Worm (Caenorhabditis elegans) whole organism, young adult: ENCODE measurements around the gene dhps-1.
A peak's percentile ranks its signal among the peaks of the same experiment; 100 is the strongest.

ENCODE experiments used
- B0019.2 ChIP-seq: fragments of 200-800 bp; sonication (Bioruptor generic); conservative IDR thresholded peaks from 2 replicates; pipeline ENCODE4 v1.3.6; 2022; ENCODE audit warnings: missing genetic modification reagents, missing genetic modification characterization, missing compliant biosample characterization
- B0261.1 ChIP-seq: sonication (generic microtip); optimal IDR thresholded peaks from 2 replicates; lab custom pipeline; 2016; ENCODE audit warnings: mild to moderate bottlenecking, missing genetic modification characterization, moderate library complexity, missing compliant biosample characterization
- B0336.3 ChIP-seq: fragments of 200-800 bp; sonication (Bioruptor generic); IDR thresholded peaks from 2 replicates; pipeline ENCODE4 v1.3.6; 2022; ENCODE audit warnings: missing genetic modification characterization, missing compliant biosample characterization
- C17E4.6 ChIP-seq: fragments of 200-800 bp; sonication (Bioruptor generic); IDR thresholded peaks from 2 replicates; pipeline ENCODE4 v1.3.6; 2022; ENCODE audit warnings: missing genetic modification reagents, missing genetic modification characterization, missing compliant biosample characterization
- F57A8.1 ChIP-seq: fragments of 200-800 bp; sonication (Bioruptor generic); optimal IDR thresholded peaks from 2 replicates; lab custom pipeline; 2018; ENCODE audit warnings: mild to moderate bottlenecking, missing genetic modification characterization, moderate library complexity, missing compliant biosample characterization
- F57C9.4 ChIP-seq: sonication (generic microtip); optimal IDR thresholded peaks from 2 replicates; lab custom pipeline; 2017; ENCODE audit warnings: mild to moderate bottlenecking, missing genetic modification characterization, missing compliant biosample characterization
- K11D2.4 ChIP-seq: fragments of 200-800 bp; sonication (Bioruptor generic); IDR thresholded peaks from 2 replicates; pipeline ENCODE4 v1.3.6; 2022; ENCODE audit warnings: missing genetic modification reagents, missing genetic modification characterization, missing compliant biosample characterization
- Y56A3A.18 ChIP-seq: fragments of 200-800 bp; sonication (Bioruptor generic); IDR thresholded peaks from 2 replicates; pipeline ENCODE4 v1.3.6; 2022; ENCODE audit warnings: missing genetic modification reagents, missing genetic modification characterization, missing compliant biosample characterization
- Y95B8A.8 ChIP-seq: fragments of 200-800 bp; sonication (Bioruptor generic); IDR thresholded peaks from 2 replicates; pipeline ENCODE4 v1.3.6; 2022; ENCODE audit warnings: missing genetic modification reagents, missing genetic modification characterization, missing compliant biosample characterization
- aptf-2 ChIP-seq: fragments of 200-800 bp; sonication (Bioruptor generic); conservative IDR thresholded peaks from 2 replicates; pipeline ENCODE4 v1.3.6; 2022; ENCODE audit warnings: missing genetic modification reagents, missing genetic modification characterization, missing compliant biosample characterization
- athp-1 ChIP-seq: sonication (generic microtip); optimal IDR thresholded peaks from 2 replicates; lab custom pipeline; 2017; ENCODE audit warnings: mild to moderate bottlenecking, missing genetic modification characterization, missing compliant biosample characterization
- attf-5 ChIP-seq: fragments of 200-800 bp; sonication (Bioruptor generic); optimal IDR thresholded peaks from 2 replicates; lab custom pipeline; 2018; ENCODE audit warnings: mild to moderate bottlenecking, missing genetic modification characterization, missing compliant biosample characterization
- bed-2 ChIP-seq: fragments of 200-800 bp; sonication (Bioruptor generic); IDR thresholded peaks from 2 replicates; pipeline ENCODE4 v1.3.6; 2022; ENCODE audit warnings: missing genetic modification reagents, missing genetic modification characterization, missing compliant biosample characterization
- ccch-3 ChIP-seq: fragments of 200-800 bp; sonication (Bioruptor generic); optimal IDR thresholded peaks from 2 replicates; lab custom pipeline; 2018; ENCODE audit warnings: mild to moderate bottlenecking, missing genetic modification characterization, missing compliant biosample characterization
- cebp-1 ChIP-seq, 2 experiments: fragments of 200-800 bp in 1 of 2; sonication (Bioruptor generic) in 1 of 2; sonication (generic microtip) in 1 of 2; IDR thresholded peaks in 1 of 2; optimal IDR thresholded peaks in 1 of 2; 2 replicates each; pipeline versions ENCODE4 v1.3.6 to Lab custom; 2017 to 2022; ENCODE audit warnings: missing compliant biosample characterization in 2 of 2, missing genetic modification characterization in 2 of 2, mild to moderate bottlenecking in 1 of 2, missing genetic modification reagents in 1 of 2, moderate library complexity in 1 of 2
- cebp-2 ChIP-seq: fragments of 200-800 bp; sonication (Bioruptor generic); IDR thresholded peaks from 2 replicates; pipeline ENCODE4 v1.3.6; 2022; ENCODE audit warnings: missing genetic modification characterization, missing compliant biosample characterization
- ceh-27 ChIP-seq: fragments of 200-800 bp; sonication (Bioruptor generic); optimal IDR thresholded peaks from 2 replicates; lab custom pipeline; 2018; ENCODE audit warnings: mild to moderate bottlenecking, missing genetic modification characterization, moderate library complexity, missing compliant biosample characterization
- dox-1 ChIP-seq: fragments of 200-800 bp; sonication (Bioruptor generic); IDR thresholded peaks from 2 replicates; pipeline ENCODE4 v1.3.6; 2022; ENCODE audit warnings: missing genetic modification reagents, missing genetic modification characterization, missing compliant biosample characterization
- dpl-1 ChIP-seq: fragments of 150-350 bp; optimal IDR thresholded peaks from 2 replicates; lab custom pipeline; 2014; ENCODE audit warnings: missing biosample characterization, missing genetic modification reagents, missing genetic modification characterization
- hmg-1.2 ChIP-seq: fragments of 200-800 bp; sonication (Bioruptor generic); IDR thresholded peaks from 2 replicates; pipeline ENCODE4 v1.3.6; 2022; ENCODE audit warnings: missing genetic modification reagents, missing genetic modification characterization, missing compliant biosample characterization
- hsf-1 ChIP-seq: fragments of 200-800 bp; sonication (Bioruptor generic); IDR thresholded peaks from 2 replicates; pipeline ENCODE4 v1.3.6; 2022; ENCODE audit warnings: missing genetic modification reagents, missing genetic modification characterization, missing compliant biosample characterization
- lin-26 ChIP-seq: fragments of 200-800 bp; sonication (Bioruptor generic); IDR thresholded peaks from 2 replicates; pipeline ENCODE4 v1.3.6; 2022; ENCODE audit warnings: missing genetic modification reagents, missing genetic modification characterization, missing compliant biosample characterization
- lir-1 ChIP-seq: fragments of 200-800 bp; sonication (Bioruptor generic); conservative IDR thresholded peaks from 2 replicates; pipeline ENCODE4 v1.3.6; 2022; ENCODE audit warnings: missing genetic modification reagents, missing genetic modification characterization, missing compliant biosample characterization
- lsl-1 ChIP-seq: fragments of 200-800 bp; sonication (Bioruptor generic); optimal IDR thresholded peaks from 2 replicates; lab custom pipeline; 2018; ENCODE audit warnings: mild to moderate bottlenecking, missing genetic modification characterization, moderate library complexity, missing compliant biosample characterization
- madf-3 ChIP-seq: fragments of 200-800 bp; sonication (Bioruptor generic); IDR thresholded peaks from 2 replicates; pipeline ENCODE4 v1.3.6; 2022; ENCODE audit warnings: missing genetic modification reagents, missing genetic modification characterization, missing compliant biosample characterization
- madf-8 ChIP-seq: fragments of 200-800 bp; sonication (Bioruptor generic); conservative IDR thresholded peaks from 2 replicates; pipeline ENCODE4 v1.3.6; 2022; ENCODE audit warnings: missing genetic modification reagents, missing genetic modification characterization, missing compliant biosample characterization
- mel-28 ChIP-seq: sonication (generic microtip); optimal IDR thresholded peaks from 2 replicates; lab custom pipeline; 2016; ENCODE audit warnings: borderline replicate concordance, mild to moderate bottlenecking, missing genetic modification characterization, missing compliant biosample characterization
- nfyb-1 ChIP-seq: fragments of 200-800 bp; sonication (Bioruptor generic); IDR thresholded peaks from 2 replicates; pipeline ENCODE4 v1.3.6; 2022; ENCODE audit warnings: missing genetic modification reagents, missing genetic modification characterization, missing compliant biosample characterization
- nhr-120 ChIP-seq: fragments of 200-800 bp; sonication (Bioruptor generic); IDR thresholded peaks from 2 replicates; pipeline ENCODE4 v1.3.6; 2022; ENCODE audit warnings: missing genetic modification characterization, missing compliant biosample characterization
- nhr-27 ChIP-seq: fragments of 200-800 bp; sonication (Bioruptor generic); optimal IDR thresholded peaks from 2 replicates; lab custom pipeline; 2018; ENCODE audit warnings: mild to moderate bottlenecking, missing genetic modification characterization, moderate library complexity, missing compliant biosample characterization
- nhr-90 ChIP-seq: sonication (generic microtip); optimal IDR thresholded peaks from 2 replicates; lab custom pipeline; 2016; ENCODE audit warnings: missing genotype, mild to moderate bottlenecking, missing genetic modification characterization, missing compliant biosample characterization
- pbrm-1 ChIP-seq: fragments of 200-800 bp; sonication (Bioruptor generic); IDR thresholded peaks from 2 replicates; pipeline ENCODE4 v1.3.6; 2022; ENCODE audit warnings: missing genetic modification reagents, missing genetic modification characterization, missing compliant biosample characterization
- rpc-1 ChIP-seq, 2 experiments: fragments of 150-350 bp in 1 of 2; sonication (generic microtip) in 1 of 2; optimal IDR thresholded peaks; 2 replicates each; lab custom pipeline; 2014 to 2018; ENCODE audit warnings: missing biosample characterization in 1 of 2, missing genetic modification characterization in 1 of 2, missing genetic modification reagents in 1 of 2, missing genotype in 1 of 2
- sea-2 ChIP-seq: fragments of 200-800 bp; sonication (Bioruptor generic); IDR thresholded peaks from 2 replicates; pipeline ENCODE4 v1.3.6; 2022; ENCODE audit warnings: missing genetic modification characterization, missing compliant biosample characterization
- somi-1 ChIP-seq: fragments of 200-800 bp; sonication (Bioruptor generic); optimal IDR thresholded peaks from 2 replicates; lab custom pipeline; 2018; ENCODE audit warnings: mild to moderate bottlenecking, missing genetic modification characterization, missing compliant biosample characterization
- sptf-2 ChIP-seq: fragments of 200-800 bp; sonication (Bioruptor generic); optimal IDR thresholded peaks from 2 replicates; lab custom pipeline; 2018; ENCODE audit warnings: mild to moderate bottlenecking, missing genetic modification characterization, missing compliant biosample characterization
- xnd-1 ChIP-seq: sonication (generic microtip); optimal IDR thresholded peaks from 2 replicates; lab custom pipeline; 2016; ENCODE audit warnings: missing genotype, missing genetic modification reagents, missing genetic modification characterization, missing compliant biosample characterization
- zfh-2 ChIP-seq: fragments of 200-800 bp; sonication (Bioruptor generic); conservative IDR thresholded peaks from 2 replicates; pipeline ENCODE4 v1.3.6; 2022; ENCODE audit warnings: missing genetic modification reagents, missing genetic modification characterization, missing compliant biosample characterization
- ztf-26 ChIP-seq: sonication (generic microtip); optimal IDR thresholded peaks from 2 replicates; lab custom pipeline; 2017; ENCODE audit warnings: missing genetic modification characterization, missing compliant biosample characterization
- ztf-28 ChIP-seq: fragments of 200-800 bp; sonication (Bioruptor generic); IDR thresholded peaks from 2 replicates; pipeline ENCODE4 v1.3.6; 2022; ENCODE audit warnings: missing genetic modification reagents, missing genetic modification characterization, missing compliant biosample characterization

dhps-1 gene

ce11 chrII:11968275-11968674 lies 24.5 kb upstream of the dhps-1 start, which contains the start of gene mex-1 (continued):
- TF ChIP-seq dpl-1 (GFP tag; lab: Kevin White, UChicago) (peak; percentile 97), ccch-3 (no peak), B0336.3 (peak; percentile 83), F57A8.1 (GFP tag; lab: Kevin White, UChicago) (no peak)

ce11 chrII:11969033-11969432 lies 23.8 kb upstream of the dhps-1 start:
- TF ChIP-seq nhr-27 (tag; lab: Kevin White, UChicago) (no peak), Y95B8A.8 (no peak), aptf-2 (GFP tag; lab: Robert Waterston, UW) (no peak), lsl-1 (GFP tag; lab: Kevin White, UChicago) (no peak), F57A8.1 (GFP tag; lab: Kevin White, UChicago) (no peak), hmg-1.2 (GFP tag; lab: Robert Waterston, UW) (0 out of 2 replicates have a peak, but pooled peaks have one; percentile 3), nhr-90 (tag; lab: Kevin White, UChicago) (no peak), ztf-28 (GFP tag; lab: Robert Waterston, UW) (no peak), hsf-1 (0 out of 2 replicates have a peak, but pooled peaks have one; percentile 24), sea-2 (GFP tag; lab: Robert Waterston, UW) (no peak), nhr-120 (GFP tag; lab: Robert Waterston, UW) (no peak), F57C9.4 (tag; lab: Kevin White, UChicago) (no peak), rpc-1 (optimal IDR thresholded peaks at IDR 0.05; lab: Kevin White, UChicago) (no peak), rpc-1 (tag; optimal IDR thresholded peaks at IDR 0.05; lab: Kevin White, UChicago) (no peak), ztf-26 (tag; lab: Kevin White, UChicago) (no peak), cebp-1 (GFP tag; IDR thresholded peaks at IDR 0.05; lab: Robert Waterston, UW) (no peak), cebp-1 (tag; optimal IDR thresholded peaks at IDR 0.05; lab: Kevin White, UChicago) (no peak), lir-1 (GFP tag; lab: Robert Waterston, UW) (no peak), lin-26 (0 out of 2 replicates have a peak, but pooled peaks have one; percentile 9), zfh-2 (GFP tag; lab: Robert Waterston, UW) (peak; percentile 55; the same call in 1 of the 2 replicates), Y56A3A.18 (GFP tag; lab: Robert Waterston, UW) (no peak)

ce11 chrII:11971009-11971636 lies 21.7 kb upstream of the dhps-1 start:
- no peak for TF ChIP-seq athp-1 (tag; lab: Kevin White, UChicago)
- peak; percentile 11; the same call in 1 of the 2 replicates for TF ChIP-seq nfyb-1

ce11 chrII:11972266-11972665 lies 20.5 kb upstream of the dhps-1 start:
- TF ChIP-seq bed-2, result no peak
- no peak for TF ChIP-seq ccch-3
- no peak for TF ChIP-seq sptf-2 (GFP tag; lab: Kevin White, UChicago)
- TF ChIP-seq rpc-1 (optimal IDR thresholded peaks at IDR 0.05; lab: Kevin White, UChicago), result no peak
- TF ChIP-seq rpc-1 (tag; optimal IDR thresholded peaks at IDR 0.05; lab: Kevin White, UChicago), result no peak
- peak; percentile 36 for TF ChIP-seq xnd-1 (tag; lab: Kevin White, UChicago)
- peak; percentile 60 for TF ChIP-seq madf-8 (GFP tag; lab: Robert Waterston, UW)
- TF ChIP-seq dpl-1 (GFP tag; lab: Kevin White, UChicago), result peak; percentile 28
- no peak for TF ChIP-seq attf-5 (GFP tag; lab: Kevin White, UChicago)
- no peak for TF ChIP-seq nhr-120 (GFP tag; lab: Robert Waterston, UW)
- TF ChIP-seq dox-1, result peak; percentile 43; the same call in 1 of the 2 replicates
- no peak for TF ChIP-seq ztf-28 (GFP tag; lab: Robert Waterston, UW)
- no peak for TF ChIP-seq pbrm-1
- TF ChIP-seq hsf-1, result peak; percentile 44; the same call in 1 of the 2 replicates
- peak; percentile 63 for TF ChIP-seq B0336.3
- TF ChIP-seq B0019.2 (GFP tag; lab: Robert Waterston, UW), result no peak
- TF ChIP-seq cebp-2, result no peak
- TF ChIP-seq ceh-27, result no peak
- TF ChIP-seq F57C9.4 (tag; lab: Kevin White, UChicago), result no peak
- 0 out of 2 replicates have a peak, but pooled peaks have one; percentile 8 for TF ChIP-seq madf-3
- no peak for TF ChIP-seq K11D2.4
- TF ChIP-seq mel-28 (tag; lab: Kevin White, UChicago), result no peak
- no peak for TF ChIP-seq ztf-26 (tag; lab: Kevin White, UChicago)
- no peak for TF ChIP-seq somi-1
- TF ChIP-seq C17E4.6 (GFP tag; lab: Robert Waterston, UW), result peak; percentile 11; the same call in 1 of the 2 replicates
- TF ChIP-seq B0261.1 (tag; lab: Kevin White, UChicago), result no peak
